Fruit fly (Drosophila melanogaster): Measurements from ENCODE around the gene Pus7.

Gene Pus7

dm6 chr3L:8512428-8512827 is 2.6 kb downstream of the Pus7 start, which contains the start of gene CG6765:
Gene CG6765 (plus strand): TSS chr3L:8512767.
- TF ChIP-seq CG1620 (GFP tag; optimal IDR thresholded peaks at IDR 0.05) (no peak), Clk (GFP tag; optimal IDR thresholded peaks at IDR 0.05) (no peak), CG5204 (GFP tag; optimal IDR thresholded peaks at IDR 0.05) (no peak), CG7101 (tag; optimal IDR thresholded peaks at IDR 0.05) (no peak), Hr96 (GFP tag; optimal IDR thresholded peaks at IDR 0.05) (no peak), CG12768 (GFP tag; optimal IDR thresholded peaks at IDR 0.05) (no peak), cnc (optimal IDR thresholded peaks at IDR 0.05) (no peak), toe (GFP tag; optimal IDR thresholded peaks at IDR 0.05) (no peak), CG14711 (tag; optimal IDR thresholded peaks at IDR 0.05) (no peak), cic (GFP tag; optimal IDR thresholded peaks at IDR 0.05) (no peak), kay (GFP tag; ENCODE audit: borderline replicate concordance) (no peak), ovo (GFP tag; optimal IDR thresholded peaks at IDR 0.05) (no peak), CG33017 (tag; optimal IDR thresholded peaks at IDR 0.05) (no peak), CG11617 (GFP tag; optimal IDR thresholded peaks at IDR 0.05) (no peak), Crg-1 (GFP tag; optimal IDR thresholded peaks at IDR 0.05) (no peak), CG7045 (GFP tag; optimal IDR thresholded peaks at IDR 0.05) (no peak), bab1 (GFP tag; optimal IDR thresholded peaks at IDR 0.05) (no peak), Mnt (GFP tag; optimal IDR thresholded peaks at IDR 0.05) (no peak), tj (GFP tag; optimal IDR thresholded peaks at IDR 0.05) (no peak), pad (GFP tag; optimal IDR thresholded peaks at IDR 0.05) (no peak)

- TF ChIP-seq CG7045 (GFP tag; optimal IDR thresholded peaks at IDR 0.05) = no peak
- no peak for TF ChIP-seq CG33017 (tag; optimal IDR thresholded peaks at IDR 0.05)
- no peak for TF ChIP-seq CG1620 (GFP tag; optimal IDR thresholded peaks at IDR 0.05)
These were observed 3.5 kb downstream of the Pus7 start for dm6 chr3L:8513258-8513657.

- TF ChIP-seq CG5204 (GFP tag; optimal IDR thresholded peaks at IDR 0.05) (no peak), pad (GFP tag; optimal IDR thresholded peaks at IDR 0.05) (no peak), CG7045 (GFP tag; optimal IDR thresholded peaks at IDR 0.05) (no peak), cic (GFP tag; optimal IDR thresholded peaks at IDR 0.05) (no peak), CG11617 (GFP tag; optimal IDR thresholded peaks at IDR 0.05) (no peak), Crg-1 (GFP tag; optimal IDR thresholded peaks at IDR 0.05) (no peak), Clk (GFP tag; optimal IDR thresholded peaks at IDR 0.05) (no peak), CG12768 (GFP tag; optimal IDR thresholded peaks at IDR 0.05) (no peak), CG33017 (tag; optimal IDR thresholded peaks at IDR 0.05) (no peak), Hr96 (GFP tag; optimal IDR thresholded peaks at IDR 0.05) (no peak), Mnt (GFP tag; optimal IDR thresholded peaks at IDR 0.05) (no peak), kay (GFP tag; ENCODE audit: borderline replicate concordance) (no peak), CG7101 (tag; optimal IDR thresholded peaks at IDR 0.05) (no peak), toe (GFP tag; optimal IDR thresholded peaks at IDR 0.05) (no peak)
These were observed 5.0 kb downstream of the Pus7 start, which contains the start of gene CG6683 for dm6 chr3L:8514768-8515167. Gene CG6683 (minus strand): TSS chr3L:8514921.

dm6 chr3L:8518516-8519087 is 8.8 kb downstream of the Pus7 start, which contains the start of gene GstO3:
Gene GstO3 (plus strand): TSS chr3L:8518885.
- TF ChIP-seq CG7101 (tag; optimal IDR thresholded peaks at IDR 0.05) = peak; percentile 8
- TF ChIP-seq kay (GFP tag; ENCODE audit: borderline replicate concordance) = peak; percentile 99
- peak; percentile 42 for TF ChIP-seq Mnt (GFP tag; optimal IDR thresholded peaks at IDR 0.05)
- no peak for TF ChIP-seq CG14711 (tag; optimal IDR thresholded peaks at IDR 0.05)
- no peak for TF ChIP-seq toe (GFP tag; optimal IDR thresholded peaks at IDR 0.05)
- peak in 1 of 2 experiments; percentile 45 for TF ChIP-seq cnc (optimal IDR thresholded peaks at IDR 0.05)
- no peak for TF ChIP-seq Crg-1 (GFP tag; optimal IDR thresholded peaks at IDR 0.05)
- peak; percentile 42 for TF ChIP-seq CG12768 (GFP tag; optimal IDR thresholded peaks at IDR 0.05)
- TF ChIP-seq CG5204 (GFP tag; optimal IDR thresholded peaks at IDR 0.05) = no peak
- no peak for TF ChIP-seq ovo (GFP tag; optimal IDR thresholded peaks at IDR 0.05)
- TF ChIP-seq tj (GFP tag; optimal IDR thresholded peaks at IDR 0.05) = peak; percentile 26
- no peak for TF ChIP-seq pad (GFP tag; optimal IDR thresholded peaks at IDR 0.05)
- TF ChIP-seq Hr96 (GFP tag; optimal IDR thresholded peaks at IDR 0.05) = no peak
- TF ChIP-seq CG33017 (tag; optimal IDR thresholded peaks at IDR 0.05) = no peak
- no peak for TF ChIP-seq CG7045 (GFP tag; optimal IDR thresholded peaks at IDR 0.05)
- peak; percentile 44 for TF ChIP-seq bab1 (GFP tag; optimal IDR thresholded peaks at IDR 0.05)
- peak; percentile 84 for TF ChIP-seq cic (GFP tag; optimal IDR thresholded peaks at IDR 0.05)
- no peak for TF ChIP-seq CG1620 (GFP tag; optimal IDR thresholded peaks at IDR 0.05)
- TF ChIP-seq Clk (GFP tag; optimal IDR thresholded peaks at IDR 0.05) = no peak
- TF ChIP-seq CG11617 (GFP tag; optimal IDR thresholded peaks at IDR 0.05) = no peak

dm6 chr3L:8519232-8519631 is 9.4 kb downstream of the Pus7 start:
- TF ChIP-seq CG1620 (GFP tag; optimal IDR thresholded peaks at IDR 0.05) (no peak), CG7045 (GFP tag; optimal IDR thresholded peaks at IDR 0.05) (peak; percentile 19), CG7101 (tag; optimal IDR thresholded peaks at IDR 0.05) (peak; percentile 36), tj (GFP tag; optimal IDR thresholded peaks at IDR 0.05) (no peak), CG12768 (GFP tag; optimal IDR thresholded peaks at IDR 0.05) (no peak), Crg-1 (GFP tag; optimal IDR thresholded peaks at IDR 0.05) (peak; percentile 7), pad (GFP tag; optimal IDR thresholded peaks at IDR 0.05) (peak; percentile 17), CG14711 (tag; optimal IDR thresholded peaks at IDR 0.05) (peak; percentile 7), cnc (optimal IDR thresholded peaks at IDR 0.05) (peak; percentile 62 to 97), cic (GFP tag; optimal IDR thresholded peaks at IDR 0.05) (peak; percentile 18), CG11617 (GFP tag; optimal IDR thresholded peaks at IDR 0.05) (peak; percentile 24), CG33017 (tag; optimal IDR thresholded peaks at IDR 0.05) (peak; percentile 37), Mnt (GFP tag; optimal IDR thresholded peaks at IDR 0.05) (no peak), CG5204 (GFP tag; optimal IDR thresholded peaks at IDR 0.05) (no peak), ovo (GFP tag; optimal IDR thresholded peaks at IDR 0.05) (no peak), kay (GFP tag; ENCODE audit: borderline replicate concordance) (peak; percentile 93), bab1 (GFP tag; optimal IDR thresholded peaks at IDR 0.05) (no peak), Clk (GFP tag; optimal IDR thresholded peaks at IDR 0.05) (peak; percentile 29), toe (GFP tag; optimal IDR thresholded peaks at IDR 0.05) (no peak), Hr96 (GFP tag; optimal IDR thresholded peaks at IDR 0.05) (no peak)

dm6 chr3L:8520252-8520651 is 10.4 kb downstream of the Pus7 start, which contains the start of gene se:
Gene se (plus strand): TSS chr3L:8520552.
- TF ChIP-seq cnc (optimal IDR thresholded peaks at IDR 0.05) (no peak), CG5204 (GFP tag; optimal IDR thresholded peaks at IDR 0.05) (no peak), pad (GFP tag; optimal IDR thresholded peaks at IDR 0.05) (no peak), CG7101 (tag; optimal IDR thresholded peaks at IDR 0.05) (no peak), CG14711 (tag; optimal IDR thresholded peaks at IDR 0.05) (no peak), CG1620 (GFP tag; optimal IDR thresholded peaks at IDR 0.05) (no peak), CG11617 (GFP tag; optimal IDR thresholded peaks at IDR 0.05) (no peak), CG12768 (GFP tag; optimal IDR thresholded peaks at IDR 0.05) (no peak), Hr96 (GFP tag; optimal IDR thresholded peaks at IDR 0.05) (no peak), ovo (GFP tag; optimal IDR thresholded peaks at IDR 0.05) (no peak), kay (GFP tag; ENCODE audit: borderline replicate concordance) (no peak), Mnt (GFP tag; optimal IDR thresholded peaks at IDR 0.05) (no peak), cic (GFP tag; optimal IDR thresholded peaks at IDR 0.05) (no peak), bab1 (GFP tag; optimal IDR thresholded peaks at IDR 0.05) (no peak), Crg-1 (GFP tag; optimal IDR thresholded peaks at IDR 0.05) (no peak), tj (GFP tag; optimal IDR thresholded peaks at IDR 0.05) (no peak), CG33017 (tag; optimal IDR thresholded peaks at IDR 0.05) (no peak)

All from whole organism, adult.